Worm (Caenorhabditis elegans): ENCODE measurements around the gene xtr-2.

xtr-2 gene

ce11 chrX:12364804-12365203 lies 49.4 kb downstream of the xtr-2 start, which contains the start of gene F19H6.5:
F19H6.5 (minus strand) TSS chrX:12364904.
- TF ChIP-seq unc-39 (tag; optimal IDR thresholded peaks at IDR 0.05) = no peak
- TF ChIP-seq tbx-2 (tag; optimal IDR thresholded peaks at IDR 0.05) = no peak
- TF ChIP-seq ztf-11 (tag; optimal IDR thresholded peaks at IDR 0.05) = no peak
- TF ChIP-seq ZK546.5 (tag; optimal IDR thresholded peaks at IDR 0.05) = no peak
- no peak for TF ChIP-seq lin-39 (tag; optimal IDR thresholded peaks at IDR 0.05)
- TF ChIP-seq fos-1 (tag; optimal IDR thresholded peaks at IDR 0.05) = no peak
- TF ChIP-seq nhr-11 (tag; optimal IDR thresholded peaks at IDR 0.05) = no peak
- TF ChIP-seq nhr-43 (tag; optimal IDR thresholded peaks at IDR 0.05; ENCODE audit: poor library complexity, severe bottlenecking) = no peak
- TF ChIP-seq nhr-28 (tag; optimal IDR thresholded peaks at IDR 0.05) = no peak

ce11 chrX:12365388-12365787 lies 50.0 kb downstream of the xtr-2 start, which contains the start of gene F19H6.4:
F19H6.4 (plus strand) TSS chrX:12365688.
- TF ChIP-seq ztf-11 (tag; optimal IDR thresholded peaks at IDR 0.05) (no peak), skn-1 (tag; optimal IDR thresholded peaks at IDR 0.05) (no peak), egl-27 (tag; optimal IDR thresholded peaks at IDR 0.05) (no peak), ceh-82 (tag; optimal IDR thresholded peaks at IDR 0.05) (no peak)

- no peak for TF ChIP-seq elt-3 (tag; optimal IDR thresholded peaks at IDR 0.05)
- no peak for TF ChIP-seq nhr-77 (tag; optimal IDR thresholded peaks at IDR 0.05)
- peak; percentile 18 for TF ChIP-seq tbx-2 (tag; optimal IDR thresholded peaks at IDR 0.05)
- TF ChIP-seq nhr-67 (tag; optimal IDR thresholded peaks at IDR 0.05) = no peak
- peak; percentile 39 for TF ChIP-seq lin-39 (tag; optimal IDR thresholded peaks at IDR 0.05)
- peak; percentile 44 for TF ChIP-seq nhr-43 (tag; optimal IDR thresholded peaks at IDR 0.05; ENCODE audit: poor library complexity, severe bottlenecking)
- TF ChIP-seq pqm-1 (tag; optimal IDR thresholded peaks at IDR 0.05) = peak; percentile 14
- peak; percentile 87 for TF ChIP-seq hmg-11 (tag; optimal IDR thresholded peaks at IDR 0.05)
- TF ChIP-seq elt-2 (tag; optimal IDR thresholded peaks at IDR 0.05) = peak; percentile 35
- peak; percentile 33 for TF ChIP-seq ceh-28 (tag; optimal IDR thresholded peaks at IDR 0.05)
- TF ChIP-seq skn-1 (tag; optimal IDR thresholded peaks at IDR 0.05) = no peak
- no peak for TF ChIP-seq lsy-12 (tag; optimal IDR thresholded peaks at IDR 0.05)
Observed at ce11 chrX:12367498-12367897, 52.1 kb downstream of the xtr-2 start.
